Worm (Caenorhabditis elegans) whole organism, early embryonic: ENCODE measurements around the gene txdc-12.2.

Experiments used
- B0310.2 ChIP-seq: sonication (generic microtip); optimal IDR thresholded peaks from 2 replicates; lab custom pipeline; 2016; ENCODE audit warnings: mild to moderate bottlenecking, missing genetic modification characterization, missing compliant biosample characterization
- F13C5.2 ChIP-seq: sonication (generic microtip); optimal IDR thresholded peaks from 2 replicates; lab custom pipeline; 2017; ENCODE audit warnings: mild to moderate bottlenecking, missing genetic modification characterization, inconsistent platforms, missing compliant biosample characterization
- aly-1 ChIP-seq: sonication (generic microtip); optimal IDR thresholded peaks from 2 replicates; lab custom pipeline; 2016; ENCODE audit warnings: missing genetic modification characterization, missing compliant biosample characterization
- ama-1 ChIP-seq: fragments of 150-350 bp; optimal IDR thresholded peaks from 2 replicates; lab custom pipeline; 2014
- ceh-13 ChIP-seq: fragments of 200-800 bp; sonication (Bioruptor generic); optimal IDR thresholded peaks from 2 replicates; lab custom pipeline; 2018; ENCODE audit warnings: mild to moderate bottlenecking, missing genetic modification characterization, missing compliant biosample characterization
- ceh-36 ChIP-seq: sonication (generic microtip); optimal IDR thresholded peaks from 2 replicates; lab custom pipeline; 2016; ENCODE audit warnings: missing genetic modification characterization, inconsistent platforms, missing compliant biosample characterization
- ets-7 ChIP-seq: sonication (generic microtip); optimal IDR thresholded peaks from 2 replicates; lab custom pipeline; 2016; ENCODE audit warnings: missing genotype, missing genetic modification characterization, missing compliant biosample characterization
- flt-1 ChIP-seq: fragments of 200-800 bp; sonication (Bioruptor generic); IDR thresholded peaks from 2 replicates; pipeline ENCODE4 v1.3.6; 2022; ENCODE audit warnings: missing genetic modification characterization, missing compliant biosample characterization
- hmbx-1 ChIP-seq: sonication (generic microtip); optimal IDR thresholded peaks from 2 replicates; lab custom pipeline; 2016; ENCODE audit warnings: mild to moderate bottlenecking, missing genetic modification characterization, missing compliant biosample characterization
- hmg-4 ChIP-seq: fragments of 200-800 bp; sonication (Bioruptor generic); optimal IDR thresholded peaks from 2 replicates; lab custom pipeline; 2018; ENCODE audit warnings: mild to moderate bottlenecking, missing genetic modification characterization, missing compliant biosample characterization
- hnd-1 ChIP-seq: sonication (generic microtip); optimal IDR thresholded peaks from 2 replicates; lab custom pipeline; 2016; ENCODE audit warnings: missing genetic modification characterization, missing compliant biosample characterization
- pes-1 ChIP-seq: fragments of 200-800 bp; sonication (Bioruptor generic); IDR thresholded peaks from 2 replicates; pipeline ENCODE4 v1.3.6; 2022; ENCODE audit warnings: missing genetic modification reagents, missing genetic modification characterization, missing compliant biosample characterization
- scrt-1 ChIP-seq: fragments of 200-800 bp; sonication (Bioruptor generic); IDR thresholded peaks from 2 replicates; pipeline ENCODE4 v1.3.6; 2022; ENCODE audit warnings: missing genetic modification characterization, missing compliant biosample characterization
- sea-1 ChIP-seq: fragments of 200-800 bp; sonication (Bioruptor generic); conservative IDR thresholded peaks from 2 replicates; pipeline ENCODE4 v1.3.6; 2022; ENCODE audit warnings: missing genetic modification characterization, missing compliant biosample characterization
- tbx-11 ChIP-seq: fragments of 200-800 bp; sonication (Bioruptor generic); IDR thresholded peaks from 2 replicates; pipeline ENCODE4 v1.3.6; 2022; ENCODE audit warnings: missing genetic modification characterization, missing compliant biosample characterization
- tbx-37 ChIP-seq: fragments of 200-800 bp; sonication (Bioruptor generic); conservative IDR thresholded peaks from 2 replicates; pipeline ENCODE4 v1.3.6; 2022; ENCODE audit warnings: missing genetic modification reagents, missing genetic modification characterization, missing compliant biosample characterization
- tra-4 ChIP-seq: sonication (generic microtip); optimal IDR thresholded peaks from 2 replicates; lab custom pipeline; 2017; ENCODE audit warnings: missing genetic modification characterization, missing compliant biosample characterization

txdc-12.2 gene

DNA sequence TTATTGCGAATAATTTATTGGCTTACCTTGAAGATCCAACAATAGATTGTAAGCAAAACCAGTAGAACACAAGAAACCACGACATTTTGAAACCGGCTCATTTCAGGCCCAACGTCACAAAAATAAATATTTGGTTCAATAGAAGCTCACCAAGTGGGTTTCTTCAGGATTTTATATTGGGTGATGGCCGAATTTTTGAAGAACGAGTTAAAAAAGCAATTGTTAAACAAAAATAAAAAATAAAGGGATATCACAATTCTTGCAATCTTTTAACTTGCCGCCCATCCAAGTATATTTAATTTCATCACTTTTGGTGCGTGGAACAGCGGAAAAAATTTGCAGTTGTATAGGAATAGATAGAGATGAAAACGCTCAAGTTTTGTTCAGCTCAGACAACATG, 22.6 kb downstream of the txdc-12.2 start, which contains the start of gene T21D9.2:
TSS of gene T21D9.2 (minus strand) at position 101 of the 400 bp plus-strand sequence.
- TF ChIP-seq pes-1 (GFP tag; lab: Robert Waterston, UW) = no peak
- no peak for TF ChIP-seq sea-1
- TF ChIP-seq ets-7 (tag; lab: Kevin White, UChicago) = no peak
- no peak for TF ChIP-seq ama-1
- TF ChIP-seq tbx-37 (GFP tag; lab: Robert Waterston, UW) = no peak
- TF ChIP-seq aly-1 (tag; lab: Kevin White, UChicago) = no peak
- TF ChIP-seq hmbx-1 (tag; lab: Kevin White, UChicago) = no peak

DNA sequence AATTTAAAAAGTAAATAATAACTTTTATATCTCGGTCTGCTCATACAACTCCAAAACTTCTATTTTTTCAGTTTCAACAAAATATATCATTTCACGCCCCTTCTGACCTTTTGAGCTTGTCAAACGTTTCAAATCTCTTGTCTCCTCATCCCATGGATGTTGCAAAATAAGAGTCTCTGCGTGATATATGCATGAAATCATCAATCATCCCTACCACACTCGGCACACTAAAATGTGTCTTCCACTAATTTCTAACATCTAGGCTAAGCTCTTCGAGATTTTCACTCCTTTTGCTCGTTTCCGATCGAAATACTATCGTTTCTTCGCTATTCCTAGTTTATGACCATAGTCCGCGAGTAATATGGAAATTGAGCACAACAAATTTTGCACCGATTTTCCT, 24.8 kb downstream of the txdc-12.2 start:
- TF ChIP-seq tbx-37 (GFP tag; lab: Robert Waterston, UW) (no peak), ceh-13 (GFP tag; lab: Kevin White, UChicago) (no peak)

DNA sequence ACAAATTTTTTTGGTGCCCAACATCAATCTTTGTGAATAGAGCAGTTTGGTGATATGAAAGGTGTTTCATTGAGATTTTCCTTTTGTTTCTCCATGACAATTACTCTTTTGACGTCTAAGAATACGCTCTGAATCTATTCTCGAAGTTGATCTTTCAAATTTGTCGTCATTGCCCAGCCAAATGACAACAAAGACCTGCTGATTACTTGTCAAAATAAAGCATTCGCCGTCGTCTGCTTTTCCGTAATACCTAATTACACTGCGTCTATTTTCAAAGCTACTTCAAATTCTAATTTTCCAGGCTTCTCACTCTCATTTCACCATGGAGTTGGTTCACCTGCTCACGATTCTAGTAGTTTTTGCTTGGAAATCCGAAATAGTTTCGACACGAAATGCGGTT, 31.1 kb downstream of the txdc-12.2 start, which contains the start of gene F53B1.3:
TSS of gene F53B1.3 (plus strand) at position 301 of the 400 bp plus-strand sequence.
- TF ChIP-seq hmbx-1 (tag; lab: Kevin White, UChicago) (no peak), pes-1 (GFP tag; lab: Robert Waterston, UW) (no peak), tra-4 (tag; lab: Kevin White, UChicago) (no peak), scrt-1 (GFP tag; lab: Robert Waterston, UW) (no peak), F13C5.2 (no peak), ceh-13 (GFP tag; lab: Kevin White, UChicago) (no peak), tbx-37 (GFP tag; lab: Robert Waterston, UW) (no peak), flt-1 (GFP tag; lab: Robert Waterston, UW) (no peak), sea-1 (no peak), hnd-1 (tag; lab: Kevin White, UChicago) (no peak), ama-1 (no peak), B0310.2 (no peak), tbx-11 (GFP tag; lab: Robert Waterston, UW) (no peak)

DNA sequence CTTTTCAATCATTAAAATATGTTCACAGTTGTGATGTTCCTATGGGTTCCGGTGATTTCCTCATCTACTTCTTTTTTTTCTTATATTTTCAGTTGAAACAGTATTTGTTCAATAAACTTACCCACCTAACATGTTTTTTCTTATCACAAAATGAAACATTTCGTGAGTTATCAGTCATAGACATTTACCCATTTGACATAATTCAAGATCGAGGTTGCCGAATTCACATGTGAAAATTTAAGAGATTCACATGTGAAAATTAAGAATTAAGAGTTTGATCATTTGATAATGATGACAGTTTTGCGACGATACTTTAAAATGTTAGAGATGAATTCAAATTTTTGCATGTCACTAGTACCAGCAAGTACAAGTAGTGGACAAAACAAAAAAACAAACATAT, 33.2 kb downstream of the txdc-12.2 start:
- TF ChIP-seq tbx-11 (GFP tag; lab: Robert Waterston, UW) = no peak
- TF ChIP-seq tra-4 (tag; lab: Kevin White, UChicago) = no peak
- no peak for TF ChIP-seq hnd-1 (tag; lab: Kevin White, UChicago)
- TF ChIP-seq aly-1 (tag; lab: Kevin White, UChicago) = no peak
- no peak for TF ChIP-seq ets-7 (tag; lab: Kevin White, UChicago)

DNA sequence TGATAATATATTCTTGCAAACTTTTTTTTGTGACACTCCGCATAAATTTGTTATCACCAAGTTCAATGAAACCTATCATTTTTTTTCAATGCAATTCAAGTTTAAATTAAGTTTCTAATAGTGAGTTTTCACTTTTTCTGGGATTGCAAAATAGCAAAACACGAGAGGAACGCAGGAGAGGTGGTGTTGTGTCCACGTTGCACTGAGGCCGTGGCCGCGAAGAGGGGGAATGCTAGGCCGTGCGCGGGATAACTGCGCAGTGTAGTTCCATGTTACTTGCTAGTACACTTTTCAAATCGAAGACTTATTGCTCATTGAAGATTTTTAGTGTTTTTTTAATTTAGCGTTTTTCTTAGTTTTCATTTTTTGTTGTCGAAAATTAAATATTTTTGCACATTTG, 33.9 kb downstream of the txdc-12.2 start:
- TF ChIP-seq tbx-37 (GFP tag; lab: Robert Waterston, UW) (0 out of 2 replicates have a peak, but pooled peaks have one; percentile 23), sea-1 (0 out of 2 replicates have a peak, but pooled peaks have one; percentile 16), tbx-11 (GFP tag; lab: Robert Waterston, UW) (0 out of 2 replicates have a peak, but pooled peaks have one; percentile 8), F13C5.2 (no peak), ama-1 (no peak)

DNA sequence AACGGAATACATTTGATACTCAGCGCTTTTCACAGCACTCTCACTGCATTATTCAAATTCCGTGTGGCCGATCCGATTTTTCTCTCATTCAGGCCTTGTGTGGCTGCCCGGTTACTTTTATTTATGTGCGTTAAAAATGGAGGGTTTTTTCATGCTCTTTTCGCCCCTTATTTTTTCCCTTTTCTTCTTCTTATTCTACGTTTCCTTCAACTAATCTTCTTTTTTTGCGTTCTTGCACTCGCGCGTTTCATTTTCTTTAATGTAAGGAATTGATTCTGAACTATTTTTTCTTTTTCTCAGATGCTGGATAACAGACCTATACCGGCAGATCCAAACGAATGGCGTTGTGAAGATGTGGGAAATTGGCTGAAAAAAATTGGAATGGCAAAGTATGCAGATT, 34.4 kb downstream of the txdc-12.2 start, which contains the start of gene F53B1.2:
TSS of gene F53B1.2 (plus strand) at position 301 of the 400 bp plus-strand sequence.
- TF ChIP-seq hmbx-1 (tag; lab: Kevin White, UChicago) (no peak), B0310.2 (no peak), aly-1 (tag; lab: Kevin White, UChicago) (no peak), F13C5.2 (no peak), ceh-13 (GFP tag; lab: Kevin White, UChicago) (no peak), tbx-37 (GFP tag; lab: Robert Waterston, UW) (no peak), flt-1 (GFP tag; lab: Robert Waterston, UW) (no peak), pes-1 (GFP tag; lab: Robert Waterston, UW) (no peak), tra-4 (tag; lab: Kevin White, UChicago) (no peak), sea-1 (no peak), ceh-36 (tag; lab: Kevin White, UChicago) (no peak), ets-7 (tag; lab: Kevin White, UChicago) (no peak), hnd-1 (tag; lab: Kevin White, UChicago) (no peak), ama-1 (no peak), scrt-1 (GFP tag; lab: Robert Waterston, UW) (no peak), tbx-11 (GFP tag; lab: Robert Waterston, UW) (no peak), hmg-4 (no peak)

DNA sequence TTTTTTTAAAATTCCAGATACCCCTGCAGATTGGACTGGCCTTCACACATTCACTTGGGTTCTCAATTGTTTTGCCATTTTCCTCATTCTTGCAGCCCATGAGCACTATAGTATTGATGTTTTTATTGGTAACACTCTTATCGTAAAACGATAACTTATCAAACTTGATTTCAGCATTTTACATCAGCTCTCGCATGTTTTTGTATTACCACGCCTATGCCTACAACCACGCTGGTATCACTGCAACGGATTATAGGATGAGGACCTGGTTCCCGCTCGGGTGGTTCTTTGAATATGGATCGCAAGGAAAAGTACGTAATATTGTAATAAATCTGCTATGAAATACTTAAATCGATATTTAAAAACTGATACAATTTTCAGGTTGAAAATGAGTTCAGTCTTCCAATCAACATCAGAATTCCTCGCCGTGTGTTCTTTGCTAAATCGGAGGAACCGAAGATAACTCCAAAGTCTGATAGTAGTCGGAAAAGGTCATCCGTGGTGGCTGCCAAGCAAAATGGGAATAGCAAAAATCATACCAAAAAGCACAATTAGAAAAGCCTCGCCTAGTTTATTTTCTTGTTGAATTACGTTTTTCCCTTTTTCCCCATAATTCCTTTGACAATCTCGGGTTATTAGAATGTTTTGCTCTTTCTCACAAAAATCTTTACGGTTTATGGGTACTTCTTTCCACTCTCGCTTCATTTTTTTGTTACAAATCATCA, 36.5 kb downstream of the txdc-12.2 start:
- TF ChIP-seq ceh-13 (GFP tag; lab: Kevin White, UChicago) (no peak), scrt-1 (GFP tag; lab: Robert Waterston, UW) (no peak), hmbx-1 (tag; lab: Kevin White, UChicago) (no peak), tra-4 (tag; lab: Kevin White, UChicago) (no peak), hmg-4 (no peak)

DNA sequence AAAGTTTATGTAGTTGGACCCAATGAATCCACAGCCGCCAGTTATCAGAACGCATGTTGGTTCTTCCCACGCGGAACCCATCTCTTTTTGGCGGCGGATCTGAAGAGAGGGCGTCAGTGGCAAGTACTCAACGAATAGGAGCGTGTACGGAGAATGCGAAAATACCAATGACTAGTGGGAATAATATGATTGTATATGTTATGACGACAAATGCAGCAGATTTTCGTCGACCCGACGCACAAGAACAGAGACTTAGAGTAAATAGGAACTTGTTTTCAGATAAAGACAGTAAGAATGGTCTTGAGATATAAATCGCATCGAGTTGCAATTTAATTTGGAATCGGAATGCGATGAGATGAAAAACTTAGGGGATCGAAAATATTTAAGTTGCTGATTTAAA, 38.8 kb downstream of the txdc-12.2 start, which contains the start of gene bus-5:
TSS of gene bus-5 (minus strand) at position 101 of the 400 bp plus-strand sequence.
- no peak for TF ChIP-seq aly-1 (tag; lab: Kevin White, UChicago)
- TF ChIP-seq ama-1 = no peak
- TF ChIP-seq pes-1 (GFP tag; lab: Robert Waterston, UW) = no peak
- TF ChIP-seq tbx-37 (GFP tag; lab: Robert Waterston, UW) = no peak
- no peak for TF ChIP-seq hnd-1 (tag; lab: Kevin White, UChicago)
- no peak for TF ChIP-seq tra-4 (tag; lab: Kevin White, UChicago)
- no peak for TF ChIP-seq B0310.2
- TF ChIP-seq hmg-4 = no peak
- no peak for TF ChIP-seq ceh-13 (GFP tag; lab: Kevin White, UChicago)
- TF ChIP-seq tbx-11 (GFP tag; lab: Robert Waterston, UW) = no peak
- no peak for TF ChIP-seq F13C5.2
- TF ChIP-seq hmbx-1 (tag; lab: Kevin White, UChicago) = no peak
- TF ChIP-seq scrt-1 (GFP tag; lab: Robert Waterston, UW) = no peak
- TF ChIP-seq sea-1 = no peak
- no peak for TF ChIP-seq flt-1 (GFP tag; lab: Robert Waterston, UW)
- no peak for TF ChIP-seq ceh-36 (tag; lab: Kevin White, UChicago)
- no peak for TF ChIP-seq ets-7 (tag; lab: Kevin White, UChicago)
